Worm (Caenorhabditis elegans) whole organism, L4/young adult: Measurements from ENCODE around the gene wht-5.

Experiments
- W03F9.2 ChIP-seq: fragments of 150-350 bp; optimal IDR thresholded peaks from 2 replicates; lab custom pipeline; 2014; ENCODE audit warnings: missing biosample characterization, missing genetic modification characterization
- dao-5 ChIP-seq: sonication (generic microtip); optimal IDR thresholded peaks from 2 replicates; lab custom pipeline; 2016; ENCODE audit warnings: missing genotype, missing genetic modification characterization, moderate library complexity, missing compliant biosample characterization

ce11 chrIV:12311597-12311996, 25.8 kb upstream of the wht-5 start, which contains the start of gene oac-58:
- TF ChIP-seq W03F9.2 (no peak), dao-5 (no peak)
